Worm (Caenorhabditis elegans) whole organism, midembryonic: ENCODE measurements around the gene ZC262.13.

Experiments used
- T22C8.4 ChIP-seq: fragments of 200-800 bp; sonication (Bioruptor generic); IDR thresholded peaks from 2 replicates; pipeline ENCODE4 v1.3.6; 2022; ENCODE audit warnings: missing genetic modification characterization, missing compliant biosample characterization
- cog-1 ChIP-seq: sonication (generic microtip); optimal IDR thresholded peaks from 2 replicates; lab custom pipeline; 2016; ENCODE audit warnings: missing genetic modification characterization, missing compliant biosample characterization
- flt-1 ChIP-seq: fragments of 200-800 bp; sonication (Bioruptor generic); IDR thresholded peaks from 2 replicates; pipeline ENCODE4 v1.3.6; 2022; ENCODE audit warnings: missing genetic modification characterization, missing compliant biosample characterization
- klf-2 ChIP-seq: fragments of 200-800 bp; sonication (Bioruptor generic); conservative IDR thresholded peaks from 2 replicates; pipeline ENCODE4 v1.3.6; 2022; ENCODE audit warnings: missing genetic modification reagents, missing genetic modification characterization, missing compliant biosample characterization
- med-1 ChIP-seq: sonication (generic microtip); optimal IDR thresholded peaks from 2 replicates; lab custom pipeline; 2017; ENCODE audit warnings: missing genetic modification characterization, mild to moderate bottlenecking, missing compliant biosample characterization, antibody characterized with exemption, missing genetic modification reagents; ENCODE audit not compliant: insufficient read depth
- ref-1 ChIP-seq: fragments of 200-800 bp; sonication (Bioruptor generic); conservative IDR thresholded peaks from 2 replicates; pipeline ENCODE4 v1.3.6; 2022; ENCODE audit warnings: missing genetic modification reagents, missing genetic modification characterization, missing compliant biosample characterization
- tab-1 ChIP-seq: fragments of 200-800 bp; sonication (Bioruptor generic); IDR thresholded peaks from 2 replicates; pipeline ENCODE4 v1.3.6; 2022; ENCODE audit warnings: missing genetic modification characterization, missing compliant biosample characterization
- ztf-23 ChIP-seq: fragments of 200-800 bp; sonication (Bioruptor generic); IDR thresholded peaks from 2 replicates; pipeline ENCODE4 v1.3.6; 2022; ENCODE audit warnings: missing genetic modification reagents, missing genetic modification characterization, missing compliant biosample characterization
- ztf-29 ChIP-seq: fragments of 200-800 bp; sonication (Bioruptor generic); IDR thresholded peaks from 2 replicates; pipeline ENCODE4 v1.3.6; 2022; ENCODE audit warnings: missing genetic modification reagents, missing genetic modification characterization, missing compliant biosample characterization

ZC262.13 gene

ce11 chrIII:8358213-8358672, 32.2 kb downstream of the ZC262.13 start, which contains the start of the genes R05D3.8 and rfp-1:
Gene R05D3.8 (minus strand): TSS chrIII:8358327.
Gene rfp-1 (plus strand): TSS chrIII:8358622.
- TF ChIP-seq cog-1 (peak; percentile 9), tab-1 (no peak)

ce11 chrIII:8363253-8364061, 37.4 kb downstream of the ZC262.13 start, which contains the start of gene R05D3.3:
Gene R05D3.3 (plus strand): TSS chrIII:8364011.
- no peak for TF ChIP-seq T22C8.4 (GFP tag; lab: Robert Waterston, UW)
- no peak for TF ChIP-seq klf-2 (GFP tag; lab: Robert Waterston, UW)
- TF ChIP-seq flt-1: no peak

- TF ChIP-seq flt-1 (no peak), ztf-23 (GFP tag; lab: Robert Waterston, UW) (no peak), ztf-29 (GFP tag; lab: Robert Waterston, UW) (no peak), T22C8.4 (GFP tag; lab: Robert Waterston, UW) (no peak), klf-2 (GFP tag; lab: Robert Waterston, UW) (no peak), tab-1 (no peak), cog-1 (no peak), med-1 (GFP tag; lab: Kevin White, UChicago) (no peak), ref-1 (no peak)
Observed at ce11 chrIII:8368619-8369018, 42.6 kb downstream of the ZC262.13 start, which contains the start of gene R05D3.9. Gene R05D3.9 (minus strand): TSS chrIII:8368719.

ce11 chrIII:8369172-8369571, 43.2 kb downstream of the ZC262.13 start:
- no peak for TF ChIP-seq ref-1
- no peak for TF ChIP-seq klf-2 (GFP tag; lab: Robert Waterston, UW)
- TF ChIP-seq ztf-29 (GFP tag; lab: Robert Waterston, UW): no peak
- no peak for TF ChIP-seq flt-1
- no peak for TF ChIP-seq T22C8.4 (GFP tag; lab: Robert Waterston, UW)
- TF ChIP-seq ztf-23 (GFP tag; lab: Robert Waterston, UW): no peak
- TF ChIP-seq tab-1: no peak
- no peak for TF ChIP-seq med-1 (GFP tag; lab: Kevin White, UChicago)
- TF ChIP-seq cog-1: no peak

- TF ChIP-seq med-1 (GFP tag; lab: Kevin White, UChicago) (no peak), flt-1 (no peak), ztf-23 (GFP tag; lab: Robert Waterston, UW) (no peak)
Observed at ce11 chrIII:8370188-8370587, 44.2 kb downstream of the ZC262.13 start.

ce11 chrIII:8370846-8371257, 44.8 kb downstream of the ZC262.13 start:
- TF ChIP-seq ztf-23 (GFP tag; lab: Robert Waterston, UW) (no peak), flt-1 (no peak), T22C8.4 (GFP tag; lab: Robert Waterston, UW) (no peak), ztf-29 (GFP tag; lab: Robert Waterston, UW) (no peak)

- TF ChIP-seq tab-1: no peak
Observed at ce11 chrIII:8371595-8372305, 45.7 kb downstream of the ZC262.13 start, which contains the start of gene lmbr-1. Gene lmbr-1 (plus strand): TSS chrIII:8372255.

- TF ChIP-seq tab-1 (no peak), cog-1 (no peak), klf-2 (GFP tag; lab: Robert Waterston, UW) (no peak), T22C8.4 (GFP tag; lab: Robert Waterston, UW) (no peak), ztf-29 (GFP tag; lab: Robert Waterston, UW) (no peak), med-1 (GFP tag; lab: Kevin White, UChicago) (no peak), ref-1 (no peak), flt-1 (no peak), ztf-23 (GFP tag; lab: Robert Waterston, UW) (no peak)
Observed at ce11 chrIII:8375000-8375399, 49.0 kb downstream of the ZC262.13 start, which contains the start of gene met-2. Gene met-2 (plus strand): TSS chrIII:8375300.
